Worm (Caenorhabditis elegans): ENCODE data around the gene C27F2.10.

DNA sequence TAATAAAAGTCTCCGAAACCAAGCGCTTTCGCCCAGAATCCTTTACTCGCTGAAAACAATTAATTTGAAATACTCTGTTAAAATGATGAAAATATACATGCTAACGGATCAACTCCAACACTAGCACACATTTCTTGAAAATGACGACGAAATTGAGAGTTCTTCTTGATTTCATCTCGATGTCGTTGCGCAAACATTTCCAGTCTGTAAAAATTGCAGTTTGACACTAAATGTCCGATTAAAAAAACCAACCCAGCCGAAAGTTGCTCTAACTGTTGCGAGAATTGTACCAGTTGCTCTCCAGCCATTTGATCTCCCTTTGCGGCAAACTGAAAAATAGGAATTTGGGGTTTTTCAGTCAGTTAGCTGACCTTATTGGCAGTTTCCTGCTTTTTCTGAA lies 25.4 kb downstream of the C27F2.10 start:
- TF ChIP-seq mab-5 (tag; optimal IDR thresholded peaks at IDR 0.05) (no peak), unc-39 (tag; optimal IDR thresholded peaks at IDR 0.05) (no peak), ama-1 (optimal IDR thresholded peaks at IDR 0.05) (no peak), nhr-12 (tag; optimal IDR thresholded peaks at IDR 0.05) (no peak), nhr-25 (tag; optimal IDR thresholded peaks at IDR 0.05) (no peak), R02D3.7 (tag; optimal IDR thresholded peaks at IDR 0.05) (no peak), nhr-129 (tag; optimal IDR thresholded peaks at IDR 0.05) (no peak), nhr-21 (tag; optimal IDR thresholded peaks at IDR 0.05) (no peak), snpc-4 (tag; optimal IDR thresholded peaks at IDR 0.05) (no peak), skn-1 (tag; optimal IDR thresholded peaks at IDR 0.05) (no peak), nhr-11 (tag; optimal IDR thresholded peaks at IDR 0.05) (no peak), dmd-4 (tag; optimal IDR thresholded peaks at IDR 0.05) (no peak), lin-39 (tag; optimal IDR thresholded peaks at IDR 0.05) (no peak), nhr-6 (tag; optimal IDR thresholded peaks at IDR 0.05) (no peak)
